Worm (Caenorhabditis elegans): ENCODE data around the gene fbxa-88.

DNA sequence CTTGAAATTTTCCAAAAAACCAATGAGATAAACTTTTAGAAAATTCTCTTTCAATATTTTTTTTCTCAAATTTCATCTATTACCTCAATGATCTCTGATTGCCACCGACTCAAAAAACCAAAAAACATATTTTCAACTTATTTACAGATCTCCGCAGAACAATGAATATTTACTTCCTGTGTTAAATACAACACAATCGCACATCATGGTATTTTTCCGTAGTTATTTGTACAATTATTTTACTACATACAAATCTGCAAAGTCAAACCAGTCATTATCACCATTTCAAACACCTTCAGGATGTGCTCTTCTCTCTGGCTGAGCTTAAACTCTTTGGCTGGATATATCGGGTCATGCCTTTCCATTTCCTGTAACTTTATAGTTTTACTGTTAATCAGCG, 23.0 kb upstream of the fbxa-88 start, which contains the start of gene str-108:
- TF ChIP-seq nhr-12 (tag; optimal IDR thresholded peaks at IDR 0.05) = no peak
- no peak for TF ChIP-seq elt-1 (tag; optimal IDR thresholded peaks at IDR 0.05)
- no peak for TF ChIP-seq ztf-11 (tag; optimal IDR thresholded peaks at IDR 0.05)
- TF ChIP-seq nhr-77 (tag; optimal IDR thresholded peaks at IDR 0.05) = no peak
- no peak for TF ChIP-seq unc-55 (GFP tag; optimal IDR thresholded peaks at IDR 0.05)
